Worm (Caenorhabditis elegans) whole organism, young adult: ENCODE results near the gene dct-6.

Experiments used
- B0261.1 ChIP-seq: sonication (generic microtip); optimal IDR thresholded peaks from 2 replicates; lab custom pipeline; 2016; ENCODE audit warnings: mild to moderate bottlenecking, missing genetic modification characterization, moderate library complexity, missing compliant biosample characterization
- C06A6.2 ChIP-seq: fragments of 200-800 bp; sonication (Bioruptor generic); conservative IDR thresholded peaks from 2 replicates; pipeline ENCODE4 v1.3.6; 2022; ENCODE audit warnings: missing genetic modification characterization, missing compliant biosample characterization
- D2030.7 ChIP-seq: fragments of 200-800 bp; sonication (Bioruptor generic); IDR thresholded peaks from 2 replicates; pipeline ENCODE4 v1.3.6; 2022; ENCODE audit warnings: missing genetic modification reagents, missing genetic modification characterization, missing compliant biosample characterization
- F10E7.11 ChIP-seq: sonication (generic microtip); optimal IDR thresholded peaks from 2 replicates; lab custom pipeline; 2017; ENCODE audit warnings: mild to moderate bottlenecking, missing genetic modification characterization, moderate library complexity, missing compliant biosample characterization
- F23B12.7 ChIP-seq: sonication (generic microtip); optimal IDR thresholded peaks from 2 replicates; lab custom pipeline; 2017; ENCODE audit warnings: missing genetic modification characterization, mild to moderate bottlenecking, missing compliant biosample characterization, antibody characterized with exemption, moderate library complexity; ENCODE audit not compliant: insufficient read depth
- F49E8.2 ChIP-seq: sonication (generic microtip); optimal IDR thresholded peaks from 3 replicates; lab custom pipeline; 2017; ENCODE audit warnings: missing genetic modification characterization, mild to moderate bottlenecking, missing compliant biosample characterization, antibody characterized with exemption, moderate library complexity; ENCODE audit not compliant: insufficient read depth
- F55B11.4 ChIP-seq: sonication (generic microtip); optimal IDR thresholded peaks from 2 replicates; lab custom pipeline; 2016; ENCODE audit warnings: missing compliant biosample characterization, missing genetic modification characterization, borderline replicate concordance; ENCODE audit not compliant: insufficient read depth
- K11D2.4 ChIP-seq: fragments of 200-800 bp; sonication (Bioruptor generic); IDR thresholded peaks from 2 replicates; pipeline ENCODE4 v1.3.6; 2022; ENCODE audit warnings: missing genetic modification reagents, missing genetic modification characterization, missing compliant biosample characterization
- K12H6.12 ChIP-seq: fragments of 200-800 bp; sonication (Bioruptor generic); optimal IDR thresholded peaks from 2 replicates; lab custom pipeline; 2018; ENCODE audit warnings: mild to moderate bottlenecking, missing genetic modification characterization, missing compliant biosample characterization
- T07F8.4 ChIP-seq: sonication (generic microtip); optimal IDR thresholded peaks from 2 replicates; lab custom pipeline; 2016; ENCODE audit warnings: mild to moderate bottlenecking, missing genetic modification characterization, moderate library complexity, missing compliant biosample characterization
- T26A5.8 ChIP-seq: sonication (generic microtip); optimal IDR thresholded peaks from 2 replicates; lab custom pipeline; 2016; ENCODE audit warnings: missing genetic modification characterization, missing compliant biosample characterization
- Y53G8AR.9 ChIP-seq: fragments of 200-800 bp; sonication (Bioruptor generic); conservative IDR thresholded peaks from 2 replicates; pipeline ENCODE4 v1.3.6; 2022; ENCODE audit warnings: missing genetic modification reagents, missing genetic modification characterization, missing compliant biosample characterization
- Y79H2A.3 ChIP-seq: fragments of 200-800 bp; sonication (Bioruptor generic); conservative IDR thresholded peaks from 2 replicates; pipeline ENCODE4 v1.3.6; 2022; ENCODE audit warnings: missing genetic modification reagents, missing genetic modification characterization, missing compliant biosample characterization
- Y95B8A.8 ChIP-seq: fragments of 200-800 bp; sonication (Bioruptor generic); IDR thresholded peaks from 2 replicates; pipeline ENCODE4 v1.3.6; 2022; ENCODE audit warnings: missing genetic modification reagents, missing genetic modification characterization, missing compliant biosample characterization
- ZK185.1 ChIP-seq: sonication (generic microtip); optimal IDR thresholded peaks from 2 replicates; lab custom pipeline; 2016; ENCODE audit warnings: mild to moderate bottlenecking, missing genetic modification characterization, missing compliant biosample characterization; ENCODE audit not compliant: poor library complexity, severe bottlenecking
- akir-1 ChIP-seq: fragments of 200-800 bp; sonication (Bioruptor generic); optimal IDR thresholded peaks from 2 replicates; lab custom pipeline; 2018; ENCODE audit warnings: mild to moderate bottlenecking, missing genetic modification characterization, moderate library complexity, missing compliant biosample characterization
- aptf-3 ChIP-seq: fragments of 200-800 bp; sonication (Bioruptor generic); IDR thresholded peaks from 2 replicates; pipeline ENCODE4 v1.3.6; 2022; ENCODE audit warnings: missing genetic modification characterization, missing compliant biosample characterization
- athp-1 ChIP-seq: sonication (generic microtip); optimal IDR thresholded peaks from 2 replicates; lab custom pipeline; 2017; ENCODE audit warnings: mild to moderate bottlenecking, missing genetic modification characterization, missing compliant biosample characterization
- attf-5 ChIP-seq: fragments of 200-800 bp; sonication (Bioruptor generic); optimal IDR thresholded peaks from 2 replicates; lab custom pipeline; 2018; ENCODE audit warnings: mild to moderate bottlenecking, missing genetic modification characterization, missing compliant biosample characterization
- bed-1 ChIP-seq: fragments of 200-800 bp; sonication (Bioruptor generic); IDR thresholded peaks from 2 replicates; pipeline ENCODE4 v1.3.6; 2022; ENCODE audit warnings: missing genetic modification reagents, missing genetic modification characterization, missing compliant biosample characterization
- cebp-1 ChIP-seq, 2 experiments: fragments of 200-800 bp in 1 of 2; sonication (Bioruptor generic) in 1 of 2; sonication (generic microtip) in 1 of 2; IDR thresholded peaks in 1 of 2; optimal IDR thresholded peaks in 1 of 2; 2 replicates each; pipeline versions ENCODE4 v1.3.6 to Lab custom; 2017 to 2022; ENCODE audit warnings: missing compliant biosample characterization in 2 of 2, missing genetic modification characterization in 2 of 2, mild to moderate bottlenecking in 1 of 2, missing genetic modification reagents in 1 of 2, moderate library complexity in 1 of 2
- cebp-2 ChIP-seq: fragments of 200-800 bp; sonication (Bioruptor generic); IDR thresholded peaks from 2 replicates; pipeline ENCODE4 v1.3.6; 2022; ENCODE audit warnings: missing genetic modification characterization, missing compliant biosample characterization
- ceh-100 ChIP-seq: fragments of 200-800 bp; sonication (Bioruptor generic); IDR thresholded peaks from 2 replicates; pipeline ENCODE4 v1.3.6; 2022; ENCODE audit warnings: missing genetic modification reagents, missing genetic modification characterization, missing compliant biosample characterization
- ceh-27 ChIP-seq: fragments of 200-800 bp; sonication (Bioruptor generic); optimal IDR thresholded peaks from 2 replicates; lab custom pipeline; 2018; ENCODE audit warnings: mild to moderate bottlenecking, missing genetic modification characterization, moderate library complexity, missing compliant biosample characterization
- ceh-91 ChIP-seq: fragments of 200-800 bp; sonication (Bioruptor generic); IDR thresholded peaks from 2 replicates; pipeline ENCODE4 v1.3.6; 2022; ENCODE audit warnings: missing genetic modification reagents, missing genetic modification characterization, missing compliant biosample characterization
- dpl-1 ChIP-seq: fragments of 150-350 bp; optimal IDR thresholded peaks from 2 replicates; lab custom pipeline; 2014; ENCODE audit warnings: missing biosample characterization, missing genetic modification reagents, missing genetic modification characterization
- egrh-3 ChIP-seq: fragments of 200-800 bp; sonication (Bioruptor generic); IDR thresholded peaks from 2 replicates; pipeline ENCODE4 v1.3.6; 2022; ENCODE audit warnings: missing genetic modification reagents, missing genetic modification characterization, missing compliant biosample characterization
- ekl-4 ChIP-seq: fragments of 200-800 bp; sonication (Bioruptor generic); IDR thresholded peaks from 2 replicates; pipeline ENCODE4 v1.3.6; 2022; ENCODE audit warnings: missing genetic modification reagents, missing genetic modification characterization, missing compliant biosample characterization
- fkh-3 ChIP-seq: sonication (generic microtip); optimal IDR thresholded peaks from 2 replicates; lab custom pipeline; 2016; ENCODE audit warnings: mild to moderate bottlenecking, missing genetic modification characterization, missing compliant biosample characterization
- hlh-12 ChIP-seq: sonication (generic microtip); optimal IDR thresholded peaks from 2 replicates; lab custom pipeline; 2016; ENCODE audit warnings: missing genetic modification characterization, missing compliant biosample characterization
- lag-1 ChIP-seq: fragments of 200-800 bp; sonication (Bioruptor generic); IDR thresholded peaks from 2 replicates; pipeline ENCODE4 v1.3.6; 2022; ENCODE audit warnings: missing genetic modification reagents, missing genetic modification characterization, missing compliant biosample characterization
- lin-35 ChIP-seq, 3 experiments: fragments of 150-350 bp in 2 of 3; sonication (generic microtip) in 1 of 3; optimal IDR thresholded peaks; 2 replicates each; lab custom pipeline; 2014 to 2018; ENCODE audit warnings: missing biosample characterization in 3 of 3, missing genetic modification characterization in 3 of 3, missing genetic modification reagents in 3 of 3
- lir-1 ChIP-seq: fragments of 200-800 bp; sonication (Bioruptor generic); conservative IDR thresholded peaks from 2 replicates; pipeline ENCODE4 v1.3.6; 2022; ENCODE audit warnings: missing genetic modification reagents, missing genetic modification characterization, missing compliant biosample characterization
- lsl-1 ChIP-seq: fragments of 200-800 bp; sonication (Bioruptor generic); optimal IDR thresholded peaks from 2 replicates; lab custom pipeline; 2018; ENCODE audit warnings: mild to moderate bottlenecking, missing genetic modification characterization, moderate library complexity, missing compliant biosample characterization
- madf-10 ChIP-seq: sonication (generic microtip); optimal IDR thresholded peaks from 2 replicates; lab custom pipeline; 2016; ENCODE audit warnings: mild to moderate bottlenecking, missing genetic modification characterization, missing compliant biosample characterization
- mcd-1 ChIP-seq: fragments of 200-800 bp; sonication (Bioruptor generic); IDR thresholded peaks from 2 replicates; pipeline ENCODE4 v1.3.6; 2022; ENCODE audit warnings: missing genetic modification reagents, missing genetic modification characterization, missing compliant biosample characterization
- mel-28 ChIP-seq: sonication (generic microtip); optimal IDR thresholded peaks from 2 replicates; lab custom pipeline; 2016; ENCODE audit warnings: borderline replicate concordance, mild to moderate bottlenecking, missing genetic modification characterization, missing compliant biosample characterization
- mes-4 ChIP-seq: sonication (generic microtip); optimal IDR thresholded peaks from 2 replicates; lab custom pipeline; 2016; ENCODE audit warnings: missing genotype, missing genetic modification characterization, missing compliant biosample characterization
- nhr-80 ChIP-seq: sonication (generic microtip); optimal IDR thresholded peaks from 2 replicates; lab custom pipeline; 2016; ENCODE audit warnings: missing genetic modification characterization, missing compliant biosample characterization
- pbrm-1 ChIP-seq: fragments of 200-800 bp; sonication (Bioruptor generic); IDR thresholded peaks from 2 replicates; pipeline ENCODE4 v1.3.6; 2022; ENCODE audit warnings: missing genetic modification reagents, missing genetic modification characterization, missing compliant biosample characterization
- rcor-1 ChIP-seq: fragments of 200-800 bp; sonication (Bioruptor generic); IDR thresholded peaks from 2 replicates; pipeline ENCODE4 v1.3.6; 2022; ENCODE audit warnings: missing genetic modification reagents, missing genetic modification characterization, missing compliant biosample characterization
- rpc-1 ChIP-seq, 2 experiments: fragments of 150-350 bp in 1 of 2; sonication (generic microtip) in 1 of 2; optimal IDR thresholded peaks; 2 replicates each; lab custom pipeline; 2014 to 2018; ENCODE audit warnings: missing biosample characterization in 1 of 2, missing genetic modification characterization in 1 of 2, missing genetic modification reagents in 1 of 2, missing genotype in 1 of 2
- sdz-38 ChIP-seq: sonication (generic microtip); optimal IDR thresholded peaks from 2 replicates; lab custom pipeline; 2016; ENCODE audit warnings: missing genotype, missing genetic modification characterization, missing compliant biosample characterization
- sea-2 ChIP-seq: fragments of 200-800 bp; sonication (Bioruptor generic); IDR thresholded peaks from 2 replicates; pipeline ENCODE4 v1.3.6; 2022; ENCODE audit warnings: missing genetic modification characterization, missing compliant biosample characterization
- somi-1 ChIP-seq: fragments of 200-800 bp; sonication (Bioruptor generic); optimal IDR thresholded peaks from 2 replicates; lab custom pipeline; 2018; ENCODE audit warnings: mild to moderate bottlenecking, missing genetic modification characterization, missing compliant biosample characterization
- unc-62 ChIP-seq: fragments of 150-350 bp; optimal IDR thresholded peaks from 2 replicates; lab custom pipeline; 2014; ENCODE audit warnings: missing biosample characterization, missing genetic modification reagents, missing genetic modification characterization
- xnd-1 ChIP-seq: sonication (generic microtip); optimal IDR thresholded peaks from 2 replicates; lab custom pipeline; 2016; ENCODE audit warnings: missing genotype, missing genetic modification reagents, missing genetic modification characterization, missing compliant biosample characterization
- zfh-2 ChIP-seq: fragments of 200-800 bp; sonication (Bioruptor generic); conservative IDR thresholded peaks from 2 replicates; pipeline ENCODE4 v1.3.6; 2022; ENCODE audit warnings: missing genetic modification reagents, missing genetic modification characterization, missing compliant biosample characterization

The dct-6 gene

DNA sequence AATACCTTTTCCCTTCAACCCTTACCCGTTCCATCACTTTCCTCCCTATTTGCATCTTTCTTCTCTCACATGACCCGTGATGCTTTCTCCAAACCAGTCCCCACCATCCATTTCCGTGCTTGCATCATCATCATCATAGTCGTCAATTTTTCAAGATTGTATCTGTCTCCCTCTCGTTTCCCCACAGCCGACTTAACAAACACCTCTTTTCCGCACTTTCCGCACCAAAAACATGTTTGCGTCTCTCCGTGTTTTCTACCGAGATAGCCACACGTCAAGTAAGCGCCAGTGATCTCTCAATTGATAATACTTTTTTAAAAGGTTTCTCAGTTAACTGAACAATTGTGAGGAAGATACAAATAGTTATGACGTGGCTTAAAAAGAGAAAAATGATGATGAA lies 28.2 kb upstream of the dct-6 start (continued):
- TF ChIP-seq ceh-100 (GFP tag; lab: Robert Waterston, UW) (no peak), sdz-38 (tag; lab: Kevin White, UChicago) (no peak), dpl-1 (GFP tag; lab: Kevin White, UChicago) (no peak), rcor-1 (GFP tag; lab: Robert Waterston, UW) (no peak), F55B11.4 (tag; lab: Kevin White, UChicago) (no peak), hlh-12 (no peak), D2030.7 (no peak), attf-5 (GFP tag; lab: Kevin White, UChicago) (peak; percentile 27), mel-28 (tag; lab: Kevin White, UChicago) (no peak), egrh-3 (GFP tag; lab: Robert Waterston, UW) (no peak), cebp-1 (GFP tag; IDR thresholded peaks at IDR 0.05; lab: Robert Waterston, UW) (no peak), cebp-1 (tag; optimal IDR thresholded peaks at IDR 0.05; lab: Kevin White, UChicago) (peak; percentile 72), athp-1 (no peak), ZK185.1 (tag; lab: Kevin White, UChicago) (no peak), Y79H2A.3 (GFP tag; lab: Robert Waterston, UW) (no peak), aptf-3 (GFP tag; lab: Robert Waterston, UW) (no peak), lin-35 (GFP tag; optimal IDR thresholded peaks at IDR 0.05; lab: Kevin White, UChicago) (peak in 1 of 3 experiments; percentile 29), mcd-1 (GFP tag; lab: Robert Waterston, UW) (no peak), K11D2.4 (0 out of 2 replicates have a peak, but pooled peaks have one; percentile 13), cebp-2 (no peak), B0261.1 (tag; lab: Kevin White, UChicago) (no peak), pbrm-1 (GFP tag; lab: Robert Waterston, UW) (no peak), xnd-1 (tag; lab: Kevin White, UChicago) (no peak), F49E8.2 (tag; lab: Kevin White, UChicago) (no peak), K12H6.12 (tag; lab: Kevin White, UChicago) (peak; percentile 57), zfh-2 (GFP tag; lab: Robert Waterston, UW) (no peak), mes-4 (no peak), lir-1 (GFP tag; lab: Robert Waterston, UW) (no peak), nhr-80 (tag; lab: Kevin White, UChicago) (peak; percentile 66), lag-1 (no peak), T07F8.4 (tag; lab: Kevin White, UChicago) (no peak), sea-2 (no peak), T26A5.8 (tag; lab: Kevin White, UChicago) (no peak), fkh-3 (tag; lab: Kevin White, UChicago) (no peak), akir-1 (GFP tag; lab: Kevin White, UChicago) (no peak), ceh-91 (GFP tag; lab: Robert Waterston, UW) (no peak), madf-10 (peak; percentile 2), rpc-1 (optimal IDR thresholded peaks at IDR 0.05; lab: Kevin White, UChicago) (no peak), rpc-1 (tag; optimal IDR thresholded peaks at IDR 0.05; lab: Kevin White, UChicago) (no peak), somi-1 (no peak), Y53G8AR.9 (GFP tag; lab: Robert Waterston, UW) (no peak), unc-62 (GFP tag; lab: Kevin White, UChicago) (no peak), bed-1 (GFP tag; lab: Robert Waterston, UW) (no peak), lsl-1 (GFP tag; lab: Kevin White, UChicago) (no peak), ceh-27 (GFP tag; lab: Kevin White, UChicago) (peak; percentile 17), C06A6.2 (GFP tag; lab: Robert Waterston, UW) (peak; percentile 46; the same call in 1 of the 2 replicates), Y95B8A.8 (GFP tag; lab: Robert Waterston, UW) (0 out of 2 replicates have a peak, but pooled peaks have one; percentile 24), F23B12.7 (tag; lab: Kevin White, UChicago) (no peak), ekl-4 (GFP tag; lab: Robert Waterston, UW) (0 out of 2 replicates have a peak, but pooled peaks have one; percentile 16), F10E7.11 (no peak)
